Worm (Caenorhabditis elegans) whole organism, L3 larva: ENCODE data around the gene srw-9.

Source experiments
- ama-1 ChIP-seq: fragments of 150-350 bp; optimal IDR thresholded peaks from 2 replicates; lab custom pipeline; 2018
- ceh-82 ChIP-seq: fragments of 150-350 bp; optimal IDR thresholded peaks from 2 replicates; lab custom pipeline; 2014; ENCODE audit warnings: missing biosample characterization, missing genetic modification characterization
- elt-1 ChIP-seq: fragments of 150-350 bp; optimal IDR thresholded peaks from 2 replicates; lab custom pipeline; 2014; ENCODE audit warnings: missing biosample characterization, missing genetic modification characterization
- elt-2 ChIP-seq: sonication (generic microtip); optimal IDR thresholded peaks from 2 replicates; lab custom pipeline; 2016; ENCODE audit warnings: missing genetic modification reagents, mild to moderate bottlenecking, missing genetic modification characterization, missing compliant biosample characterization
- elt-3 ChIP-seq, 3 experiments: fragments of 150-350 bp in 1 of 3; sonication (generic microtip) in 2 of 3; optimal IDR thresholded peaks; 2 replicates in 2 of 3; 4 replicates in 1 of 3; lab custom pipeline; 2014 to 2017; ENCODE audit warnings: missing biosample characterization in 3 of 3, missing genetic modification characterization in 3 of 3
- fos-1 ChIP-seq: fragments of 150-350 bp; optimal IDR thresholded peaks from 2 replicates; lab custom pipeline; 2014; ENCODE audit warnings: missing biosample characterization, missing genetic modification characterization
- hmg-11 ChIP-seq: sonication (generic microtip); optimal IDR thresholded peaks from 2 replicates; lab custom pipeline; 2016; ENCODE audit warnings: missing genetic modification characterization, missing compliant biosample characterization
- nhr-25 ChIP-seq: sonication (generic microtip); optimal IDR thresholded peaks from 2 replicates; lab custom pipeline; 2017; ENCODE audit warnings: missing biosample characterization, missing genetic modification characterization
- nhr-77 ChIP-seq: fragments of 150-350 bp; optimal IDR thresholded peaks from 2 replicates; lab custom pipeline; 2014; ENCODE audit warnings: missing biosample characterization, missing genetic modification characterization
- sea-2 ChIP-seq: fragments of 150-350 bp; sonication (generic microtip); optimal IDR thresholded peaks from 4 replicates; lab custom pipeline; 2014; ENCODE audit warnings: missing biosample characterization, missing genetic modification reagents, missing genetic modification characterization
- skn-1 ChIP-seq: fragments of 150-350 bp; optimal IDR thresholded peaks from 2 replicates; lab custom pipeline; 2014; ENCODE audit warnings: missing biosample characterization, missing genetic modification characterization
- snpc-4 ChIP-seq: fragments of 150-350 bp; optimal IDR thresholded peaks from 2 replicates; lab custom pipeline; 2014; ENCODE audit warnings: missing biosample characterization, missing genetic modification characterization
- ztf-11 ChIP-seq: fragments of 150-350 bp; optimal IDR thresholded peaks from 2 replicates; lab custom pipeline; 2014; ENCODE audit warnings: missing biosample characterization, missing genetic modification characterization

DNA sequence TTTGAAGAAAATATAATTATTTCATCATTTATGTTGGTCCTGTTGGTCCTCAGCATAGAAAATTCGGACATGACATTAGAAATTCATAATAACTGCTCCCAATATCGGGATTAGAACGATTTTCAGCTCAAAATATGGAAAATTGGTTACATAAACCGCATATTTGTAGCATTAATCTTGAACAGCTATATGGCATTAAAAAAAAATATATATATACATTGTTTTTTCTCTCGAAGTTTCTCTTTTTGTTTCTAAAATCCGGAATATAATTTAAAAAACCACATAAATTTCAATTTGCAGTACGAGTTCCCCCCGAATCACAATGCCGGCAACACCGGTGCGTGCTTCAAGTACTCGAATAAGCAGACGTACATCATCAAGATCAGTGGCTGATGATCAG lies 43.2 kb upstream of the srw-9 start, which contains the start of gene ssl-1:
- no peak for TF ChIP-seq nhr-25
- TF ChIP-seq ama-1, result no peak
- no peak for TF ChIP-seq elt-2 (tag; lab: Kevin White, UChicago)
- TF ChIP-seq skn-1 (tag; lab: Kevin White, UChicago), result no peak
- no peak for TF ChIP-seq hmg-11
- TF ChIP-seq elt-3 (tag; optimal IDR thresholded peaks at IDR 0.05; lab: Kevin White, UChicago), result no peak
- TF ChIP-seq nhr-77 (tag; lab: Kevin White, UChicago), result no peak
- TF ChIP-seq snpc-4 (tag; lab: Kevin White, UChicago), result no peak
- no peak for TF ChIP-seq fos-1 (tag; lab: Kevin White, UChicago)
- no peak for TF ChIP-seq sea-2 (GFP tag; lab: Kevin White, UChicago)
- TF ChIP-seq ztf-11 (tag; lab: Kevin White, UChicago), result no peak
- TF ChIP-seq elt-1 (tag; lab: Kevin White, UChicago), result no peak
- TF ChIP-seq ceh-82 (tag; lab: Kevin White, UChicago), result no peak
